Fruit fly (Drosophila melanogaster) whole organism, prepupa: ENCODE measurements around the gene X11Lbeta.

Source experiments
- Blimp-1 ChIP-seq: fragments of 200-800 bp; sonication (Bioruptor generic); optimal IDR thresholded peaks from 3 replicates; lab custom pipeline; 2017; ENCODE audit warnings: missing biosample characterization, missing genetic modification characterization, mild to moderate bottlenecking, moderate library complexity, missing genetic modification reagents
- CG1621 ChIP-seq: fragments of 200-800 bp; sonication (Bioruptor generic); optimal IDR thresholded peaks from 3 replicates; lab custom pipeline; 2018; ENCODE audit warnings: missing biosample characterization, mild to moderate bottlenecking, missing genetic modification characterization
- CG6854 ChIP-seq: fragments of 200-800 bp; sonication (Bioruptor generic); optimal IDR thresholded peaks from 2 replicates; lab custom pipeline; 2017; ENCODE audit warnings: missing biosample characterization, mild to moderate bottlenecking, missing genetic modification characterization
- Ets21C ChIP-seq: fragments of 200-800 bp; sonication (Bioruptor generic); optimal IDR thresholded peaks from 3 replicates; lab custom pipeline; 2016; ENCODE audit warnings: missing biosample characterization, missing genetic modification characterization
- Hr38 ChIP-seq: sonication (Bioruptor generic); optimal IDR thresholded peaks from 2 replicates; lab custom pipeline; 2016; ENCODE audit warnings: missing biosample characterization, missing genetic modification characterization
- Hr39 ChIP-seq: fragments of 200-800 bp; sonication (Bioruptor generic); optimal IDR thresholded peaks from 2 replicates; lab custom pipeline; 2016; ENCODE audit warnings: missing biosample characterization, missing genetic modification characterization
- dsx ChIP-seq: fragments of 200-800 bp; optimal IDR thresholded peaks from 3 replicates; lab custom pipeline; 2019; ENCODE audit warnings: missing biosample characterization, mild to moderate bottlenecking, missing genetic modification characterization, moderate library complexity; ENCODE audit not compliant: poor library complexity, severe bottlenecking

DNA sequence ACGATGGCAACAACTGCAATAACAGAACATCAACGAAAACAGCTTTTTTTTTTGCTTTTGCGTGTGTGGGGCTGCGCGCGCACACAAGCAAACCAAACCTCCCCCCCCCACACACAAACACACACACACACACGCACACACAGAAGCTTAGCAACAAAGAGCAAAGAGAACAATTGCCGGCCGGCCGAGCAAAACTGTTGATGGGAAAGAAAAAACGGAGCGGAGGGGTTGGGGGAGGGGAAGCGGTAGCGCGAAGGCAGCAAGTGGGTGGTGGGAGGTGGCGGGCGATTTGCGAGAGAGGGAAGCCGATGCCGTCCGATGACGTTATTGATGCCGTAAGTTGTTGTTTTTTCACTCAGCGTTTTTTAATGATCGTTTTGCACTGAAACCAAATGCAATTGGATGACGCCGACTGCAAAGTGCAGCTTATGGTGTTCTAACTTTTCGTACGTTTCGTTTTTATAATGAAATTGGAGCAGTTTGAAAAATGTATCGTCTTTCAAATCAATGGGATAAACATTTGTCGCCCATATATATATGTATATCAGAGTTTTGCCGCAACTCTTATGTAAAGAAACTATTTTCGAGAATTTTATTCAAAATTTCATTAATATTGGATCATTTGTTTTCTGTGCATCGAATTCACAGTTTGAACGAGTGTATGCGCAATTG lies 108.3 kb downstream of the X11Lbeta start:
- no peak for TF ChIP-seq Hr39
- TF ChIP-seq Hr38 (GFP tag; lab: Kevin White, UChicago) = no peak
- peak; percentile 20 for TF ChIP-seq CG1621 (tag; lab: Kevin White, UChicago)
- TF ChIP-seq CG6854 (GFP tag; lab: Kevin White, UChicago) = no peak
- no peak for TF ChIP-seq Blimp-1 (GFP tag; lab: Kevin White, UChicago)
- no peak for TF ChIP-seq Ets21C
- peak; percentile 53 for TF ChIP-seq dsx (GFP tag; lab: Kevin White, UChicago)
